Worm (Caenorhabditis elegans) whole organism, L3 larva: ENCODE data around the gene R102.8.

Source experiments
- R02D3.7 ChIP-seq: fragments of 150-350 bp; optimal IDR thresholded peaks from 2 replicates; lab custom pipeline; 2014; ENCODE audit warnings: missing biosample characterization, missing genetic modification characterization
- ZK546.5 ChIP-seq: sonication (generic microtip); optimal IDR thresholded peaks from 2 replicates; lab custom pipeline; 2017; ENCODE audit warnings: missing biosample characterization, missing genetic modification characterization
- aly-2 ChIP-seq: fragments of 150-350 bp; optimal IDR thresholded peaks from 2 replicates; lab custom pipeline; 2014; ENCODE audit warnings: missing biosample characterization, missing genetic modification characterization
- ama-1 ChIP-seq: fragments of 150-350 bp; optimal IDR thresholded peaks from 2 replicates; lab custom pipeline; 2018
- ceh-16 ChIP-seq: sonication (generic microtip); optimal IDR thresholded peaks from 2 replicates; lab custom pipeline; 2017; ENCODE audit warnings: missing biosample characterization, missing genetic modification characterization
- ceh-28 ChIP-seq: fragments of 150-350 bp; optimal IDR thresholded peaks from 2 replicates; lab custom pipeline; 2014; ENCODE audit warnings: missing biosample characterization, missing genetic modification reagents, missing genetic modification characterization
- ceh-82 ChIP-seq: fragments of 150-350 bp; optimal IDR thresholded peaks from 2 replicates; lab custom pipeline; 2014; ENCODE audit warnings: missing biosample characterization, missing genetic modification characterization
- egl-5 ChIP-seq: fragments of 150-350 bp; optimal IDR thresholded peaks from 2 replicates; lab custom pipeline; 2017; ENCODE audit warnings: missing biosample characterization, missing genetic modification reagents, missing genetic modification characterization, inconsistent platforms
- elt-1 ChIP-seq: fragments of 150-350 bp; optimal IDR thresholded peaks from 2 replicates; lab custom pipeline; 2014; ENCODE audit warnings: missing biosample characterization, missing genetic modification characterization
- elt-2 ChIP-seq: sonication (generic microtip); optimal IDR thresholded peaks from 2 replicates; lab custom pipeline; 2016; ENCODE audit warnings: missing genetic modification reagents, mild to moderate bottlenecking, missing genetic modification characterization, missing compliant biosample characterization
- elt-3 ChIP-seq, 3 experiments: fragments of 150-350 bp in 1 of 3; sonication (generic microtip) in 2 of 3; optimal IDR thresholded peaks; 2 replicates in 2 of 3; 4 replicates in 1 of 3; lab custom pipeline; 2014 to 2017; ENCODE audit warnings: missing biosample characterization in 3 of 3, missing genetic modification characterization in 3 of 3
- fkh-2 ChIP-seq: fragments of 150-350 bp; optimal IDR thresholded peaks from 2 replicates; lab custom pipeline; 2014; ENCODE audit warnings: missing biosample characterization, missing genetic modification reagents, missing genetic modification characterization
- hmg-11 ChIP-seq: sonication (generic microtip); optimal IDR thresholded peaks from 2 replicates; lab custom pipeline; 2016; ENCODE audit warnings: missing genetic modification characterization, missing compliant biosample characterization
- jun-1 ChIP-seq: fragments of 150-350 bp; optimal IDR thresholded peaks from 2 replicates; lab custom pipeline; 2014; ENCODE audit warnings: missing biosample characterization, missing genetic modification reagents, missing genetic modification characterization
- lin-15B ChIP-seq: fragments of 150-350 bp; optimal IDR thresholded peaks from 2 replicates; lab custom pipeline; 2014; ENCODE audit warnings: missing biosample characterization, missing genetic modification characterization
- lin-39 ChIP-seq: fragments of 150-350 bp; optimal IDR thresholded peaks from 2 replicates; lab custom pipeline; 2018; ENCODE audit warnings: missing biosample characterization, missing genetic modification reagents, missing genetic modification characterization
- lsy-12 ChIP-seq: sonication (generic microtip); optimal IDR thresholded peaks from 2 replicates; lab custom pipeline; 2016; ENCODE audit warnings: mild to moderate bottlenecking, missing genetic modification characterization, missing compliant biosample characterization
- mdl-1 ChIP-seq: fragments of 150-350 bp; optimal IDR thresholded peaks from 2 replicates; lab custom pipeline; 2014; ENCODE audit warnings: missing biosample characterization, missing genetic modification characterization
- mml-1 ChIP-seq: fragments of 150-350 bp; sonication (generic microtip); optimal IDR thresholded peaks from 3 replicates; lab custom pipeline; 2014; ENCODE audit warnings: missing biosample characterization, missing genetic modification characterization
- nfya-1 ChIP-seq: sonication (generic microtip); optimal IDR thresholded peaks from 2 replicates; lab custom pipeline; 2017; ENCODE audit warnings: missing genetic modification characterization, mild to moderate bottlenecking, missing compliant biosample characterization, antibody characterized with exemption, moderate library complexity; ENCODE audit not compliant: insufficient read depth
- nhr-23 ChIP-seq: fragments of 150-350 bp; optimal IDR thresholded peaks from 2 replicates; lab custom pipeline; 2014; ENCODE audit warnings: missing biosample characterization, missing genetic modification reagents, missing genetic modification characterization
- nhr-237 ChIP-seq: fragments of 150-350 bp; optimal IDR thresholded peaks from 2 replicates; lab custom pipeline; 2014; ENCODE audit warnings: missing biosample characterization, missing genetic modification characterization
- nhr-25 ChIP-seq: sonication (generic microtip); optimal IDR thresholded peaks from 2 replicates; lab custom pipeline; 2017; ENCODE audit warnings: missing biosample characterization, missing genetic modification characterization
- nhr-28 ChIP-seq: fragments of 150-350 bp; optimal IDR thresholded peaks from 2 replicates; lab custom pipeline; 2014; ENCODE audit warnings: missing biosample characterization, missing genetic modification characterization
- nhr-43 ChIP-seq: sonication (generic microtip); optimal IDR thresholded peaks from 2 replicates; lab custom pipeline; 2016; ENCODE audit warnings: mild to moderate bottlenecking, missing genetic modification characterization, missing compliant biosample characterization; ENCODE audit not compliant: poor library complexity, severe bottlenecking
- nhr-67 ChIP-seq: fragments of 150-350 bp; optimal IDR thresholded peaks from 2 replicates; lab custom pipeline; 2014; ENCODE audit warnings: missing biosample characterization, missing genetic modification characterization
- nhr-76 ChIP-seq: fragments of 150-350 bp; sonication (generic microtip); optimal IDR thresholded peaks from 5 replicates; lab custom pipeline; 2014; ENCODE audit warnings: missing biosample characterization, missing genetic modification characterization
- nhr-77 ChIP-seq: fragments of 150-350 bp; optimal IDR thresholded peaks from 2 replicates; lab custom pipeline; 2014; ENCODE audit warnings: missing biosample characterization, missing genetic modification characterization
- pha-4 ChIP-seq: fragments of 150-350 bp; optimal IDR thresholded peaks from 2 replicates; lab custom pipeline; 2014; ENCODE audit warnings: missing biosample characterization, missing genetic modification reagents, missing genetic modification characterization
- pqm-1 ChIP-seq: fragments of 150-350 bp; optimal IDR thresholded peaks from 2 replicates; lab custom pipeline; 2017; ENCODE audit warnings: missing biosample characterization, missing genetic modification characterization, inconsistent platforms
- skn-1 ChIP-seq: fragments of 150-350 bp; optimal IDR thresholded peaks from 2 replicates; lab custom pipeline; 2014; ENCODE audit warnings: missing biosample characterization, missing genetic modification characterization
- snpc-4 ChIP-seq: fragments of 150-350 bp; optimal IDR thresholded peaks from 2 replicates; lab custom pipeline; 2014; ENCODE audit warnings: missing biosample characterization, missing genetic modification characterization
- tbx-2 ChIP-seq: sonication (generic microtip); optimal IDR thresholded peaks from 2 replicates; lab custom pipeline; 2016; ENCODE audit warnings: mild to moderate bottlenecking, missing genetic modification characterization, missing compliant biosample characterization
- unc-62 ChIP-seq: fragments of 150-350 bp; sonication (generic microtip); optimal IDR thresholded peaks from 4 replicates; lab custom pipeline; 2014; ENCODE audit warnings: missing biosample characterization, missing genetic modification reagents, missing genetic modification characterization
- ztf-11 ChIP-seq: fragments of 150-350 bp; optimal IDR thresholded peaks from 2 replicates; lab custom pipeline; 2014; ENCODE audit warnings: missing biosample characterization, missing genetic modification characterization

R102.8 gene

DNA sequence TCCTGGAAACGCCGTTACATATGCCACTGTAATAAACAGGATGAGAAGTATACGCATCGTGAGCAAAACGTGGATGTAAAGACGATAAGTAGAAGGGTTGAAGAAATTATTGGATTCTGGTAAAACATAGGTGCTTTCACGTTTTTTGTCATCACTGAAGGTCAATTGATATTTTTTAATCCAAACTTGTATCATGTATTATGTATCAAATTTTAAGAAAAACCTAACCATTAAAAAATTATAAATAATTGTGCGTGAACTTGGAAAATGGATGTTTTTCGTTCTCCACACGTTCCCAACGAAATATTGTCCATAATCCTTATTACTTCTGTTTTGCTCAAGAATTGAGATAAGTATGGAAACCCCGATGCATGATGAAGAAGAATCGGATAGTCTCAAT is at the start of gene R102.8:
TSS of gene R102.8 (minus strand) at position 101 of the 400 bp plus-strand sequence.
- TF ChIP-seq ceh-82 (tag; lab: Kevin White, UChicago), result no peak
- TF ChIP-seq R02D3.7 (tag; lab: Kevin White, UChicago), result no peak
- TF ChIP-seq aly-2 (tag; lab: Kevin White, UChicago), result no peak
- TF ChIP-seq tbx-2, result no peak
- TF ChIP-seq nhr-43 (tag; lab: Kevin White, UChicago), result no peak

DNA sequence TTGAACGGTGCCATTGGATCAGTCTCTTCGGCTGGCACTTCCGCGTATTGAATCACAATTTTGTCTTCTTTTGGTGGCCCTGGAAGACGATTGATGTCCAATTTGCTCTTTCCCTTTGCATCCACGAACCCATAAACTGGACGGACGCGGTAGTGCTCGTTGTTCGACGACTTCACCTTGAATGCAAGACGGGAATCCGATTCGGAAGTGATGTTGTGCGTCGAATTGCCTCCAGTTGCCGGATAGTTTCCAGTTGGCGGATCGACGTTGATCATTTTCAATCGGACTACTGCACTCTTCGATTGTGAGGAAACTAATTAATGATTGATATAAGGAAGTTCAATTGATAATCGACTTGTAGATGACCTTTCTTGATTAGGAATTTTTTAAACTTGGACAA is 48.3 kb upstream of the R102.8 start, which contains the start of gene ssp-34:
TSS of gene ssp-34 (minus strand) at position 275 of the 400 bp plus-strand sequence.
- TF ChIP-seq jun-1 (tag; lab: Kevin White, UChicago), result no peak
- TF ChIP-seq lin-39, result no peak
- TF ChIP-seq nhr-77, result no peak
- no peak for TF ChIP-seq elt-2 (tag; lab: Kevin White, UChicago)
- TF ChIP-seq tbx-2, result no peak
- TF ChIP-seq nhr-237 (tag; lab: Kevin White, UChicago), result no peak
- TF ChIP-seq nhr-28 (tag; lab: Kevin White, UChicago), result no peak

DNA sequence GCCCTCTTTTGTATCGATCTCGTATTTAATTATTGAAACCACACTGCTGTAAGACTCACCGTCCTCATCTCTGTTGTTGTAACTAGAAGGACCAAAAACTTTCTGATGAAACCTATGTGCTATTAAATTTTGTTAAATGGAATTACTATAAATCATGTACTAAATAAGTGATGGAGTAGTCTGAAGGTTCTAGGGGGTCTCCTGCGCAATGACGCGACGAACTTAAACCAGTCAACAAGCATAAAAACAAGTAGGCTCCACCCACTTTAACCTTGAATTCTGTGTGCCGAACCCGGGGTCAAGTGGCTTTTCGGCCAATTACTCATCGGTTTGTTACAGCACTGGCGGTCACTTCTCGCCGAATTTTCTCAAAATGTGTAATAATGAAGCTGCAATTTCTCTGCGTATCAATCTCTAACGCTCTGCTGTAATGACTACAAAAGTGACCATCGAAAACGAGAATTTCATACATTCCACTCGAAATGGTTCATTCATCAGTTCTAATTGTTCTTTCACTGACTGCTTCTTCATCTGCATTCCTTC is 47.0 kb upstream of the R102.8 start, which contains the start of gene grl-21:
TSS of gene grl-21 (plus strand) at position 464 of the 543 bp plus-strand sequence.
- TF ChIP-seq nhr-23 (tag; lab: Kevin White, UChicago) (no peak), nhr-25 (tag; lab: Kevin White, UChicago) (peak; percentile 81)
- TF ChIP-seq, all 47 proteins: peak for 1

DNA sequence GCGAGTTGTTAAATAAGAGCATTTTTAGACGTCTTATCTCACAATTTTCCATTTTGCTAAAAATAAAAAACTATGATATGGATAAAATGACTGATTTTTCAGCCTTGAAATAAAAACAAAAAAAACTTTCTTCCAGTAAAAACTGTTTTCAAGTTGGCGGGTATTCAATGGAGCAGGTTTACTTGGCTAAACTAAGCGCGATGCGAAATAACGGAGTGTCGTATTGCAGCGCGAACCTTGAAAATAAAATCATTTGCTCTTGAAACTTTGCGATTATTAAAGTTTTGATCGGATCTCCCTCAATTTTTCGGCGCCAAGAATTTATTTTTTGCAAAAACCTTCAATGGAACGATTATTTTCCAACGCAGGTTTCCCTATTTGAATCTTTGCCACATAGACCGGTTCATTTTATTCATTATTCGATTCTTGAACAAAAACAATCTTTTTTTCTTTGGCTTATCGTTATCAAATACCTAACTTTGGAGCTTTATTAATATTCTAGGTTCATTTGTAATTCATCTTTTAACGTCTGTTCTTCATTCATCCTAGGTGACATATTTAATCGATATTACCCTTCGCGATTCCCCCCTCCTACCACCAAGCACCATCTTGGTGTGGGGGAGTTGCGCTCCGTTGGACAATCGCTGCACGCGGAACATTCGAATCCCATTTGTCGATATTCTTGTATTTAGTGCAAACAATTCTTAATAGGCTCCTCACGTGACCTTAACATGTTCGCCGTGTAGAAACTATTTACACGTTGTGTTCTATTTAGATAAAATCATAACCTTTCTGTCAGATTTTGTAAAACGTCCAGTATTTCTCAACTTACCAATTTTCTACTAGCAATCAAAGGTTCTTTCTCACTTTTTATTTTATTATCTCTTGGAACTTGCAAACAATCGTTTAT is 44.7 kb upstream of the R102.8 start, which contains the start of the genes orc-5 and cyb-1:
TSS of gene orc-5 (minus strand) at position 62 of the 910 bp plus-strand sequence.
TSS of gene cyb-1 (plus strand) at position 690 of the 910 bp plus-strand sequence.
- TF ChIP-seq nhr-76, result no peak
- TF ChIP-seq pqm-1 (tag; lab: Kevin White, UChicago), result peak; percentile 2
- TF ChIP-seq mdl-1, result no peak
- TF ChIP-seq lin-39, result peak; percentile 73
- TF ChIP-seq ceh-16, result no peak
- TF ChIP-seq R02D3.7 (tag; lab: Kevin White, UChicago), result peak; percentile 20
- no peak for TF ChIP-seq elt-3 (tag; optimal IDR thresholded peaks at IDR 0.05; lab: Kevin White, UChicago)
- no peak for TF ChIP-seq elt-1
- TF ChIP-seq snpc-4 (tag; lab: Kevin White, UChicago), result peak; percentile 16
- TF ChIP-seq hmg-11 (tag; lab: Kevin White, UChicago), result peak; percentile 46
- peak; percentile 90 for TF ChIP-seq pha-4 (tag; lab: Kevin White, UChicago)
- peak; percentile 11 for TF ChIP-seq elt-2 (tag; lab: Kevin White, UChicago)
- peak; percentile 96 for TF ChIP-seq lin-15B (tag; lab: Kevin White, UChicago)
- TF ChIP-seq egl-5, result no peak
- peak; percentile 87 for TF ChIP-seq nfya-1 (tag; lab: Kevin White, UChicago)
- TF ChIP-seq nhr-43 (tag; lab: Kevin White, UChicago), result peak; percentile 42
- no peak for TF ChIP-seq ceh-82 (tag; lab: Kevin White, UChicago)
- no peak for TF ChIP-seq mml-1 (tag; lab: Kevin White, UChicago)
- no peak for TF ChIP-seq unc-62 (GFP tag; lab: Kevin White, UChicago)
- peak; percentile 69 for TF ChIP-seq nhr-25 (tag; lab: Kevin White, UChicago)
- no peak for TF ChIP-seq fkh-2 (tag; lab: Kevin White, UChicago)
- TF ChIP-seq nhr-67, result no peak
- no peak for TF ChIP-seq tbx-2
- no peak for TF ChIP-seq nhr-77
- no peak for TF ChIP-seq lsy-12 (tag; lab: Kevin White, UChicago)
- TF ChIP-seq aly-2 (tag; lab: Kevin White, UChicago), result no peak
- peak; percentile 63 for TF ChIP-seq skn-1 (tag; lab: Kevin White, UChicago)
- TF ChIP-seq nhr-23 (tag; lab: Kevin White, UChicago), result peak; percentile 85

DNA sequence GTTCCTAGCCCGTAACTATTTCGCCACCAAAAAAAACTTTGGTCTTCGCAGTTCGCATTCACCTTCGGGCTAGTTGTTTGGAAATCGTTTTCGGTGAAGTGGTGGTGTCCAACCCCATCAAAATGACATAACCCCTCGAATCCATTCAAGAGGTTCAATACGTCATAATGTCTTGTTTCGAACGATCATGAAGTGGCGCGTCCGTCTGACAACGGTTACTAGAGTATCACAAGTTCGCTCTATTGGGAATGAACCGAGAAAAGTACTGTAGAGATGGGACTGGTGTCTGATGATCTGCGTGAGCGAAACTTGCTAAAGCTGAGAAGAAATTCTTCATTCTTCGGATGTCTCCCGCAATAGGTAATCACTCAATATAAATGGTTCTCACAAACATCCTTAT is 37.7 kb upstream of the R102.8 start, which contains the start of gene ZC168.2:
TSS of gene ZC168.2 (plus strand) at position 301 of the 400 bp plus-strand sequence.
- TF ChIP-seq ztf-11 (tag; lab: Kevin White, UChicago) (no peak), egl-5 (no peak), ceh-28 (tag; lab: Kevin White, UChicago) (no peak), ama-1 (lab: Kevin White, UChicago) (no peak), ZK546.5 (tag; lab: Kevin White, UChicago) (no peak)
